Fruit fly (Drosophila melanogaster) S2 (cell line): ENCODE measurements around the gene Qsox3.

ENCODE experiments used
- CG8478 ChIP-seq: fragments of >200 bp; optimal IDR thresholded peaks from 2 replicates; lab custom pipeline; 2018
- CTCF ChIP-seq, 2 experiments: fragments of >200 bp; optimal IDR thresholded peaks; 2 replicates each; lab custom pipeline; 2018

DNA sequence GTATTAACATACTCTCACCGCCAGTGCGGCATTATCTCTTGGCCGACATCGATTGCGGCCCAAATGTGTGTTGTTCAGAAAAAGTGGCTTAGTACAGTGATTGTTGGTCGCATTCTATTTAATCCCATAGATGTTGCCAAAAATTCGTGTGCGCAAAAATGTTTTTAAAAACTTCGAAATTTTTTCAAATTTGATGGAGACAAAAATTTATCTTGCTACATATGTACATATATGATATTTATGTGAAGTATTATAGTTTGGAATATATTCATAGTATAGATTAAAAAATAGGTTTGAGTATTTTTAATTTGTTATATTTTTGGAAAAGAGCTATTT is 26.3 kb downstream of the Qsox3 start:
- TF ChIP-seq CG8478: no peak
- no peak for TF ChIP-seq CTCF (optimal IDR thresholded peaks at IDR 0.05; lab: Kevin White, UChicago)
